Worm (Caenorhabditis elegans): ENCODE measurements around the gene spc-1.

DNA sequence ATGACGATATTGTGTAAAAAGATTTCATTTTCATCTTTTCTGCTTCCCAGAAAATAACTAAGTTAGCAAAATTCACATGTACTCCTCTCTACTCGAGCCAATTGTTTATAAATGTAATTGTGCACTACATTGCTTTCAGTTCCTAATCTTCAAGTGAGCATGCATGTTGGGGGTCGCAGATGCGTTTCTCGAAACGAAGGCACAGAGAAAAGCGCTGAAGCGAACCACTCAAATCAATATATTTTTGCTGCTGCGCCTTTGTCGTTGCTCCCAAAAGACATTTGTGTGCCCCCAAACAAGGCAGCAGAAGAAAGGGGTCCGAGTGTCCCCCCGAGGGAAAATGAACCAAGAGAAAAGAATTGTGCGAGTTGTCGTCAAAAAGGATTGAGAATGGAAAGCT is 646 bp downstream of the spc-1 start:
- TF ChIP-seq egl-27 (tag; optimal IDR thresholded peaks at IDR 0.05) (no peak), unc-39 (tag; optimal IDR thresholded peaks at IDR 0.05) (no peak), elt-3 (tag; optimal IDR thresholded peaks at IDR 0.05) (no peak), skn-1 (tag; optimal IDR thresholded peaks at IDR 0.05) (no peak)
